Fruit fly (Drosophila melanogaster): Measurements from ENCODE around the gene Taf7.

The Taf7 gene

dm6 chr3R:7920196-7920595, 13.1 kb downstream of the Taf7 start, which contains the start of the genes CG10445 and lds (continued):
- TF ChIP-seq CG42726 (GFP tag; IDR thresholded peaks at IDR 0.05; ENCODE audit: partially characterized antibody) (peak; percentile 32; the same call in 1 of the 2 replicates), zen2 (GFP tag; IDR thresholded peaks at IDR 0.05; ENCODE audit: partially characterized antibody) (peak; percentile 71), Ptx1 (GFP tag; IDR thresholded peaks at IDR 0.05) (0 out of 2 replicates have a peak, but pooled peaks have one; percentile 27), Hand (GFP tag; optimal IDR thresholded peaks at IDR 0.05) (no peak), NfI (GFP tag; optimal IDR thresholded peaks at IDR 0.05) (no peak), pfk (GFP tag; optimal IDR thresholded peaks at IDR 0.05) (no peak), caup (GFP tag; optimal IDR thresholded peaks at IDR 0.05; ENCODE audit: severe bottlenecking) (no peak), CTCF (GFP tag; optimal IDR thresholded peaks at IDR 0.05) (peak; percentile 33), BEAF-32 (GFP tag; optimal IDR thresholded peaks at IDR 0.05) (peak; percentile 85), E2f2 (GFP tag; IDR thresholded peaks at IDR 0.05) (peak; percentile 94), jumu (GFP tag; optimal IDR thresholded peaks at IDR 0.05) (peak; percentile 67), Eip74EF (GFP tag; optimal IDR thresholded peaks at IDR 0.05) (no peak), zfh1 (GFP tag; IDR thresholded peaks at IDR 0.05) (0 out of 3 replicates have a peak, but pooled peaks have one; percentile 25), Poxn (GFP tag; IDR thresholded peaks at IDR 0.05) (no peak), MESR4 (GFP tag; optimal IDR thresholded peaks at IDR 0.05) (peak; percentile 47), ato (GFP tag; IDR thresholded peaks at IDR 0.05; ENCODE audit: partially characterized antibody) (peak; percentile 82), Sry-β (GFP tag; optimal IDR thresholded peaks at IDR 0.05) (no peak), Atf6 (GFP tag; IDR thresholded peaks at IDR 0.05) (no peak), mld (GFP tag; IDR thresholded peaks at IDR 0.05; ENCODE audit: partially characterized antibody) (peak; percentile 64; the same call in 2 of the 3 replicates), nom (GFP tag; optimal IDR thresholded peaks at IDR 0.05) (no peak), Ets97D (GFP tag; optimal IDR thresholded peaks at IDR 0.05) (peak; percentile 67), CG15269 (tag; optimal IDR thresholded peaks at IDR 0.05) (no peak), CG6854 (GFP tag; optimal IDR thresholded peaks at IDR 0.05) (no peak), klu (GFP tag; IDR thresholded peaks at IDR 0.05) (no peak), CG8359 (GFP tag; optimal IDR thresholded peaks at IDR 0.05; ENCODE audit: borderline replicate concordance) (no peak), Taf1 (GFP tag; IDR thresholded peaks at IDR 0.05) (no peak), D (optimal IDR thresholded peaks at IDR 0.05) (no peak), D (GFP tag; optimal IDR thresholded peaks at IDR 0.05) (no peak), HLH4C (GFP tag; IDR thresholded peaks at IDR 0.05; ENCODE audit: partially characterized antibody) (peak; percentile 95), grau (tag; optimal IDR thresholded peaks at IDR 0.05) (no peak), Dfd (GFP tag; optimal IDR thresholded peaks at IDR 0.05) (no peak), CG1792 (GFP tag; optimal IDR thresholded peaks at IDR 0.05) (no peak), Dad (GFP tag; optimal IDR thresholded peaks at IDR 0.05) (no peak), lmd (GFP tag; IDR thresholded peaks at IDR 0.05) (no peak; the same call in 1 of the 2 replicates), CG1233 (GFP tag; optimal IDR thresholded peaks at IDR 0.05) (no peak), CG17829 (tag; optimal IDR thresholded peaks at IDR 0.05) (peak; percentile 69), MBD-R2 (GFP tag; IDR thresholded peaks at IDR 0.05) (peak; percentile 90), Dip3 (GFP tag; optimal IDR thresholded peaks at IDR 0.05) (no peak), CG30431 (GFP tag; optimal IDR thresholded peaks at IDR 0.05) (no peak), en (GFP tag; optimal IDR thresholded peaks at IDR 0.05) (no peak), sug (tag; optimal IDR thresholded peaks at IDR 0.05) (no peak), HmgD (GFP tag; optimal IDR thresholded peaks at IDR 0.05) (peak; percentile 47), salm (tag; optimal IDR thresholded peaks at IDR 0.05) (no peak), CG7357 (GFP tag; IDR thresholded peaks at IDR 0.05) (peak; percentile 98), Myb (GFP tag; optimal IDR thresholded peaks at IDR 0.05) (peak; percentile 72), Fer2 (tag; optimal IDR thresholded peaks at IDR 0.05) (no peak), maf-S (GFP tag; optimal IDR thresholded peaks at IDR 0.05) (no peak), CG4282 (GFP tag; optimal IDR thresholded peaks at IDR 0.05) (no peak), Asciz (GFP tag; optimal IDR thresholded peaks at IDR 0.05) (no peak), CG30020 (tag; optimal IDR thresholded peaks at IDR 0.05) (peak; percentile 87), CG15696 (tag; optimal IDR thresholded peaks at IDR 0.05) (no peak)

All from whole organism, embryonic.